Worm (Caenorhabditis elegans) whole organism, L4 larva: ENCODE measurements around the gene myo-2.
A peak's percentile ranks its signal among the peaks of the same experiment; 100 is the strongest.

Source experiments
- D1046.2 ChIP-seq: fragments of 200-800 bp; sonication (Bioruptor generic); IDR thresholded peaks from 2 replicates; pipeline ENCODE4 v1.3.6; 2022; ENCODE audit warnings: missing genetic modification characterization, missing compliant biosample characterization
- F37D6.2 ChIP-seq: sonication (generic microtip); optimal IDR thresholded peaks from 2 replicates; lab custom pipeline; 2016; ENCODE audit warnings: mild to moderate bottlenecking, missing genetic modification characterization, missing compliant biosample characterization
- F44E2.7 ChIP-seq: fragments of 200-800 bp; sonication (Bioruptor generic); IDR thresholded peaks from 2 replicates; pipeline ENCODE4 v2.1.2; 2022; ENCODE audit warnings: missing genetic modification characterization, missing compliant biosample characterization
- R02D3.7 ChIP-seq: fragments of 150-350 bp; sonication (generic microtip); optimal IDR thresholded peaks from 3 replicates; lab custom pipeline; 2014; ENCODE audit warnings: missing biosample characterization, missing genetic modification characterization
- T20F7.1 ChIP-seq: fragments of 200-800 bp; sonication (Bioruptor generic); optimal IDR thresholded peaks from 2 replicates; lab custom pipeline; 2018; ENCODE audit warnings: mild to moderate bottlenecking, missing genetic modification characterization, missing compliant biosample characterization
- T26A8.4 ChIP-seq: fragments of 200-800 bp; sonication (Bioruptor generic); IDR thresholded peaks from 2 replicates; pipeline ENCODE4 v1.3.6; 2022; ENCODE audit warnings: missing genetic modification characterization, missing compliant biosample characterization
- Y5F2A.4 ChIP-seq: fragments of 200-800 bp; sonication (Bioruptor generic); optimal IDR thresholded peaks from 2 replicates; lab custom pipeline; 2018; ENCODE audit warnings: mild to moderate bottlenecking, missing genetic modification characterization, missing compliant biosample characterization
- ZK337.2 ChIP-seq: fragments of 200-800 bp; sonication (Bioruptor generic); IDR thresholded peaks from 2 replicates; pipeline ENCODE4 v1.3.6; 2022; ENCODE audit warnings: missing genetic modification reagents, missing genetic modification characterization, missing compliant biosample characterization
- ZK546.5 ChIP-seq, 2 experiments: sonication (generic microtip); optimal IDR thresholded peaks; 2 replicates each; lab custom pipeline; 2017; ENCODE audit warnings: missing biosample characterization in 2 of 2, missing genetic modification characterization in 2 of 2
- ama-1 ChIP-seq: fragments of 150-350 bp; optimal IDR thresholded peaks from 2 replicates; lab custom pipeline; 2014; ENCODE audit warnings: inconsistent platforms, mixed read lengths
- ctbp-1 ChIP-seq: fragments of 200-800 bp; sonication (Bioruptor generic); IDR thresholded peaks from 2 replicates; pipeline ENCODE4 v1.3.6; 2022; ENCODE audit warnings: missing genetic modification reagents, missing genetic modification characterization, missing compliant biosample characterization
- daf-12 ChIP-seq: fragments of 150-350 bp; optimal IDR thresholded peaks from 2 replicates; lab custom pipeline; 2014; ENCODE audit warnings: missing biosample characterization, missing genetic modification reagents, missing genetic modification characterization
- daf-16 ChIP-seq, 3 experiments: sonication (generic microtip); optimal IDR thresholded peaks; 2 replicates each; lab custom pipeline; 2016 to 2017; ENCODE audit warnings: missing genetic modification characterization in 3 of 3, missing genetic modification reagents in 3 of 3, mild to moderate bottlenecking in 2 of 3, missing compliant biosample characterization in 2 of 3, missing biosample characterization in 1 of 3, moderate library complexity in 1 of 3
- dmd-6 ChIP-seq: fragments of 200-800 bp; sonication (Bioruptor generic); IDR thresholded peaks from 2 replicates; pipeline ENCODE4 v1.3.6; 2022; ENCODE audit warnings: missing genetic modification reagents, missing genetic modification characterization, missing compliant biosample characterization
- dmd-9 ChIP-seq: fragments of 200-800 bp; sonication (Bioruptor generic); IDR thresholded peaks from 2 replicates; pipeline ENCODE4 v1.3.6; 2022; ENCODE audit warnings: missing genetic modification reagents, missing genetic modification characterization, missing compliant biosample characterization
- dpl-1 ChIP-seq: fragments of 150-350 bp; optimal IDR thresholded peaks from 2 replicates; lab custom pipeline; 2014; ENCODE audit warnings: missing biosample characterization, missing genetic modification reagents, missing genetic modification characterization
- egl-27 ChIP-seq: sonication (generic microtip); optimal IDR thresholded peaks from 3 replicates; lab custom pipeline; 2017; ENCODE audit warnings: missing biosample characterization, missing genetic modification reagents, missing genetic modification characterization
- egl-43 ChIP-seq: fragments of 200-800 bp; sonication (Bioruptor generic); IDR thresholded peaks from 2 replicates; pipeline ENCODE4 v1.3.6; 2022; ENCODE audit warnings: missing genetic modification reagents, missing genetic modification characterization, missing compliant biosample characterization
- fkh-10 ChIP-seq: fragments of 150-350 bp; optimal IDR thresholded peaks from 2 replicates; lab custom pipeline; 2014; ENCODE audit warnings: missing biosample characterization, missing genetic modification reagents, missing genetic modification characterization
- fos-1 ChIP-seq: fragments of 150-350 bp; optimal IDR thresholded peaks from 2 replicates; lab custom pipeline; 2014; ENCODE audit warnings: missing biosample characterization, missing genetic modification characterization
- hif-1 ChIP-seq, 2 experiments: sonication (generic microtip); optimal IDR thresholded peaks; 2 replicates each; lab custom pipeline; 2016 to 2017; ENCODE audit warnings: missing compliant biosample characterization in 2 of 2, missing genetic modification characterization in 2 of 2, missing genetic modification reagents in 2 of 2, missing genotype in 2 of 2, mild to moderate bottlenecking in 1 of 2
- hlh-11 ChIP-seq: fragments of 200-800 bp; sonication (Bioruptor generic); optimal IDR thresholded peaks from 2 replicates; lab custom pipeline; 2018; ENCODE audit warnings: mild to moderate bottlenecking, missing genetic modification characterization, missing compliant biosample characterization
- jun-1 ChIP-seq: fragments of 150-350 bp; optimal IDR thresholded peaks from 2 replicates; lab custom pipeline; 2014; ENCODE audit warnings: missing biosample characterization, missing genetic modification reagents, missing genetic modification characterization
- lim-7 ChIP-seq: fragments of 200-800 bp; sonication (Bioruptor generic); IDR thresholded peaks from 2 replicates; pipeline ENCODE4 v1.3.6; 2022; ENCODE audit warnings: missing genetic modification characterization, missing compliant biosample characterization
- lin-1 ChIP-seq: fragments of 200-800 bp; sonication (Bioruptor generic); IDR thresholded peaks from 2 replicates; pipeline ENCODE4 v1.3.6; 2022; ENCODE audit warnings: missing genetic modification reagents, missing genetic modification characterization, missing compliant biosample characterization
- lin-13 ChIP-seq: fragments of 150-350 bp; optimal IDR thresholded peaks from 2 replicates; lab custom pipeline; 2014; ENCODE audit warnings: missing biosample characterization, missing genetic modification reagents, missing genetic modification characterization
- lin-15B ChIP-seq: fragments of 150-350 bp; sonication (generic microtip); optimal IDR thresholded peaks from 3 replicates; lab custom pipeline; 2014; ENCODE audit warnings: missing biosample characterization, missing genetic modification characterization
- lin-39 ChIP-seq: fragments of 150-350 bp; optimal IDR thresholded peaks from 2 replicates; lab custom pipeline; 2014; ENCODE audit warnings: missing biosample characterization, missing genetic modification reagents, missing genetic modification characterization
- madf-9 ChIP-seq: fragments of 200-800 bp; sonication (Bioruptor generic); conservative IDR thresholded peaks from 2 replicates; pipeline ENCODE4 v1.3.6; 2022; ENCODE audit warnings: missing genetic modification reagents, missing genetic modification characterization, missing compliant biosample characterization
- mdt-29 ChIP-seq: fragments of 200-800 bp; sonication (Bioruptor generic); IDR thresholded peaks from 2 replicates; pipeline ENCODE4 v1.3.6; 2022; ENCODE audit warnings: missing genetic modification reagents, missing genetic modification characterization, missing compliant biosample characterization
- mes-2 ChIP-seq: sonication (generic microtip); optimal IDR thresholded peaks from 2 replicates; lab custom pipeline; 2016; ENCODE audit warnings: missing genotype, mild to moderate bottlenecking, missing genetic modification characterization, missing compliant biosample characterization; ENCODE audit not compliant: poor library complexity, severe bottlenecking
- nhr-102 ChIP-seq: sonication (generic microtip); optimal IDR thresholded peaks from 2 replicates; lab custom pipeline; 2016; ENCODE audit warnings: mild to moderate bottlenecking, missing genetic modification characterization, moderate library complexity, missing compliant biosample characterization
- nhr-11 ChIP-seq: fragments of 150-350 bp; optimal IDR thresholded peaks from 2 replicates; lab custom pipeline; 2014; ENCODE audit warnings: missing biosample characterization, missing genetic modification characterization
- nhr-237 ChIP-seq: sonication (generic microtip); optimal IDR thresholded peaks from 2 replicates; lab custom pipeline; 2017; ENCODE audit warnings: missing biosample characterization, missing genetic modification characterization
- nhr-25 ChIP-seq: sonication (generic microtip); optimal IDR thresholded peaks from 2 replicates; lab custom pipeline; 2017; ENCODE audit warnings: missing genetic modification characterization, mild to moderate bottlenecking, missing compliant biosample characterization, antibody characterized with exemption, moderate library complexity, borderline replicate concordance; ENCODE audit not compliant: insufficient read depth
- nhr-28 ChIP-seq: fragments of 150-350 bp; optimal IDR thresholded peaks from 2 replicates; lab custom pipeline; 2014; ENCODE audit warnings: missing biosample characterization, missing genetic modification characterization
- nhr-42 ChIP-seq: fragments of 200-800 bp; sonication (Bioruptor generic); IDR thresholded peaks from 2 replicates; pipeline ENCODE4 v1.3.6; 2022; ENCODE audit warnings: missing genetic modification characterization, missing compliant biosample characterization
- nhr-77 ChIP-seq: fragments of 150-350 bp; optimal IDR thresholded peaks from 2 replicates; lab custom pipeline; 2014; ENCODE audit warnings: missing biosample characterization, missing genetic modification characterization
- pha-4 ChIP-seq, 2 experiments: fragments of 150-350 bp in 1 of 2; fragments of 200-800 bp in 1 of 2; sonication (Bioruptor generic) in 1 of 2; IDR thresholded peaks in 1 of 2; optimal IDR thresholded peaks in 1 of 2; 2 replicates each; pipeline versions ENCODE4 v1.3.6 to Lab custom; 2014 to 2022; ENCODE audit warnings: missing genetic modification characterization in 2 of 2, missing genetic modification reagents in 2 of 2, missing biosample characterization in 1 of 2, missing compliant biosample characterization in 1 of 2
- php-3 ChIP-seq: fragments of 200-800 bp; sonication (Bioruptor generic); IDR thresholded peaks from 2 replicates; pipeline ENCODE4 v1.3.6; 2022; ENCODE audit warnings: missing genetic modification reagents, missing genetic modification characterization, missing compliant biosample characterization
- pqm-1 ChIP-seq: sonication (generic microtip); optimal IDR thresholded peaks from 2 replicates; lab custom pipeline; 2017; ENCODE audit warnings: missing biosample characterization, missing genetic modification characterization
- sdz-12 ChIP-seq: fragments of 200-800 bp; sonication (Bioruptor generic); optimal IDR thresholded peaks from 2 replicates; lab custom pipeline; 2018; ENCODE audit warnings: mild to moderate bottlenecking, missing genetic modification characterization, missing compliant biosample characterization
- set-16 ChIP-seq: fragments of 200-800 bp; sonication (Bioruptor generic); IDR thresholded peaks from 2 replicates; pipeline ENCODE4 v1.3.6; 2022; ENCODE audit warnings: missing genetic modification reagents, missing genetic modification characterization, missing compliant biosample characterization
- snpc-4 ChIP-seq: fragments of 150-350 bp; optimal IDR thresholded peaks from 2 replicates; lab custom pipeline; 2014; ENCODE audit warnings: missing biosample characterization, missing genetic modification characterization
- spr-3 ChIP-seq: fragments of 200-800 bp; sonication (Bioruptor generic); optimal IDR thresholded peaks from 2 replicates; lab custom pipeline; 2018; ENCODE audit warnings: mild to moderate bottlenecking, missing genetic modification characterization, missing compliant biosample characterization
- unc-130 ChIP-seq: sonication (generic microtip); optimal IDR thresholded peaks from 2 replicates; lab custom pipeline; 2016; ENCODE audit warnings: missing genetic modification reagents, missing genetic modification characterization, missing compliant biosample characterization
- zag-1 ChIP-seq: fragments of 150-350 bp; optimal IDR thresholded peaks from 2 replicates; lab custom pipeline; 2014; ENCODE audit warnings: missing biosample characterization, missing genetic modification characterization
- zip-2 ChIP-seq: fragments of 150-350 bp; optimal IDR thresholded peaks from 2 replicates; lab custom pipeline; 2014; ENCODE audit warnings: missing biosample characterization, missing genetic modification characterization
- ztf-11 ChIP-seq: fragments of 150-350 bp; optimal IDR thresholded peaks from 2 replicates; lab custom pipeline; 2014; ENCODE audit warnings: missing biosample characterization, missing genetic modification characterization

Gene myo-2

ce11 chrX:12518469-12518868 is 50.6 kb downstream of the myo-2 start (continued):
- TF ChIP-seq daf-16 (GFP tag; optimal IDR thresholded peaks at IDR 0.05; lab: Kevin White, UChicago): no peak
- peak; percentile 93 for TF ChIP-seq daf-16 (tag; optimal IDR thresholded peaks at IDR 0.05; lab: Kevin White, UChicago)
- no peak for TF ChIP-seq F37D6.2 (tag; lab: Kevin White, UChicago)
- TF ChIP-seq lin-39 (tag; lab: Kevin White, UChicago): no peak

- TF ChIP-seq ZK546.5 (tag; optimal IDR thresholded peaks at IDR 0.05; lab: Kevin White, UChicago): no peak
- no peak for TF ChIP-seq T20F7.1 (GFP tag; lab: Kevin White, UChicago)
- TF ChIP-seq pha-4 (GFP tag; IDR thresholded peaks at IDR 0.05; lab: Robert Waterston, UW): no peak
- TF ChIP-seq pha-4 (tag; optimal IDR thresholded peaks at IDR 0.05; lab: Kevin White, UChicago): peak; percentile 33
- TF ChIP-seq nhr-42: no peak
- no peak for TF ChIP-seq hif-1 (tag; optimal IDR thresholded peaks at IDR 0.05; lab: Kevin White, UChicago)
- TF ChIP-seq ama-1 (lab: Kevin White, UChicago): no peak
- no peak for TF ChIP-seq T26A8.4 (GFP tag; lab: Robert Waterston, UW)
- TF ChIP-seq zip-2 (tag; lab: Kevin White, UChicago): no peak
- no peak for TF ChIP-seq set-16
- no peak for TF ChIP-seq nhr-11
- no peak for TF ChIP-seq egl-43 (GFP tag; lab: Robert Waterston, UW)
- TF ChIP-seq D1046.2 (GFP tag; lab: Robert Waterston, UW): no peak
- TF ChIP-seq madf-9 (GFP tag; lab: Robert Waterston, UW): no peak
- TF ChIP-seq Y5F2A.4: no peak
- no peak for TF ChIP-seq ctbp-1 (GFP tag; lab: Robert Waterston, UW)
- TF ChIP-seq fkh-10 (GFP tag; lab: Kevin White, UChicago): no peak
- TF ChIP-seq dmd-9 (GFP tag; lab: Robert Waterston, UW): no peak
- TF ChIP-seq daf-16 (GFP tag; optimal IDR thresholded peaks at IDR 0.05; lab: Kevin White, UChicago): no peak
- TF ChIP-seq daf-16 (tag; optimal IDR thresholded peaks at IDR 0.05; lab: Kevin White, UChicago): peak; percentile 70
- TF ChIP-seq mes-2 (tag; lab: Kevin White, UChicago): peak; percentile 8
- TF ChIP-seq R02D3.7: no peak
- no peak for TF ChIP-seq ztf-11 (tag; lab: Kevin White, UChicago)
- peak; percentile 54 for TF ChIP-seq dmd-6 (GFP tag; lab: Robert Waterston, UW)
- no peak for TF ChIP-seq F44E2.7 (GFP tag; lab: Robert Waterston, UW)
- TF ChIP-seq mdt-29 (GFP tag; lab: Robert Waterston, UW): 0 out of 2 replicates have a peak, but pooled peaks have one; percentile 31
- TF ChIP-seq nhr-28 (tag; lab: Kevin White, UChicago): peak; percentile 32
- TF ChIP-seq php-3 (GFP tag; lab: Robert Waterston, UW): no peak
- no peak for TF ChIP-seq jun-1 (tag; lab: Kevin White, UChicago)
- TF ChIP-seq pqm-1: peak; percentile 6
Observed at ce11 chrX:12518982-12519381, 51.1 kb downstream of the myo-2 start.

- TF ChIP-seq fos-1 (tag; lab: Kevin White, UChicago) (no peak), madf-9 (GFP tag; lab: Robert Waterston, UW) (no peak), lin-15B (tag; lab: Kevin White, UChicago) (no peak), daf-12 (tag; lab: Kevin White, UChicago) (no peak), hlh-11 (peak; percentile 82), nhr-102 (tag; lab: Kevin White, UChicago) (peak; percentile 22), zag-1 (tag; lab: Kevin White, UChicago) (no peak), spr-3 (GFP tag; lab: Kevin White, UChicago) (no peak), lim-7 (0 out of 2 replicates have a peak, but pooled peaks have one; percentile 25), ama-1 (lab: Kevin White, UChicago) (no peak), sdz-12 (GFP tag; lab: Kevin White, UChicago) (no peak), unc-130 (no peak), lin-1 (GFP tag; lab: Robert Waterston, UW) (no peak), nhr-77 (tag; lab: Kevin White, UChicago) (peak; percentile 29), egl-27 (tag; lab: Kevin White, UChicago) (no peak), dpl-1 (GFP tag; lab: Kevin White, UChicago) (peak; percentile 18), nhr-237 (tag; lab: Kevin White, UChicago) (no peak), snpc-4 (tag; lab: Kevin White, UChicago) (no peak), ZK337.2 (GFP tag; lab: Robert Waterston, UW) (no peak), nhr-25 (peak; percentile 56), lin-13 (no peak)
Observed at ce11 chrX:12523071-12523483, 55.2 kb downstream of the myo-2 start.
